Worm (Caenorhabditis elegans): ENCODE data around the gene C28H8.8.

ce11 chrIII:5902558-5902957, 14.0 kb upstream of the C28H8.8 start:
- TF ChIP-seq nhr-237 (tag; optimal IDR thresholded peaks at IDR 0.05): no peak
- TF ChIP-seq hpl-2 (GFP tag; optimal IDR thresholded peaks at IDR 0.05): no peak
- no peak for TF ChIP-seq nhr-76 (tag; optimal IDR thresholded peaks at IDR 0.05)
- TF ChIP-seq ama-1 (optimal IDR thresholded peaks at IDR 0.05): no peak
- no peak for TF ChIP-seq C34B4.2 (tag; optimal IDR thresholded peaks at IDR 0.05)
- TF ChIP-seq efl-3 (GFP tag; optimal IDR thresholded peaks at IDR 0.05): no peak
- TF ChIP-seq elt-3 (tag; optimal IDR thresholded peaks at IDR 0.05): no peak
- no peak for TF ChIP-seq unc-130 (tag; optimal IDR thresholded peaks at IDR 0.05)
- no peak for TF ChIP-seq nhr-12 (tag; optimal IDR thresholded peaks at IDR 0.05)
- TF ChIP-seq sptf-1 (tag; optimal IDR thresholded peaks at IDR 0.05): no peak
- TF ChIP-seq unc-86 (tag; optimal IDR thresholded peaks at IDR 0.05): no peak
